Fruit fly (Drosophila melanogaster) whole organism, prepupa: Measurements from ENCODE around the gene CG42259.

Source experiments
- Blimp-1 ChIP-seq: fragments of 200-800 bp; sonication (Bioruptor generic); optimal IDR thresholded peaks from 3 replicates; lab custom pipeline; 2017; ENCODE audit warnings: missing biosample characterization, missing genetic modification characterization, mild to moderate bottlenecking, moderate library complexity, missing genetic modification reagents
- CG10631 ChIP-seq: fragments of 200-800 bp; sonication (Bioruptor generic); optimal IDR thresholded peaks from 2 replicates; lab custom pipeline; 2016; ENCODE audit warnings: missing biosample characterization, missing genetic modification characterization
- CG10669 ChIP-seq: fragments of 200-800 bp; sonication (Bioruptor generic); optimal IDR thresholded peaks from 3 replicates; lab custom pipeline; 2018; ENCODE audit warnings: missing biosample characterization, mild to moderate bottlenecking, missing genetic modification characterization, moderate library complexity
- CG11762 ChIP-seq: fragments of 200-800 bp; sonication (Bioruptor generic); optimal IDR thresholded peaks from 3 replicates; lab custom pipeline; 2016; ENCODE audit warnings: missing biosample characterization, missing genetic modification characterization; ENCODE audit not compliant: insufficient read depth
- CG11902 ChIP-seq: fragments of 200-800 bp; sonication (Bioruptor generic); optimal IDR thresholded peaks from 3 replicates; lab custom pipeline; 2016; ENCODE audit warnings: missing biosample characterization, missing genetic modification characterization
- CG15336 ChIP-seq: fragments of 200-800 bp; sonication (Bioruptor generic); IDR thresholded peaks from 2 replicates; pipeline ENCODE4 v1.3.6; 2022; ENCODE audit warnings: missing biosample characterization, missing genetic modification characterization
- CG1621 ChIP-seq: fragments of 200-800 bp; sonication (Bioruptor generic); optimal IDR thresholded peaks from 3 replicates; lab custom pipeline; 2018; ENCODE audit warnings: missing biosample characterization, mild to moderate bottlenecking, missing genetic modification characterization
- CG16779 ChIP-seq: fragments of 200-800 bp; sonication (Bioruptor generic); optimal IDR thresholded peaks from 3 replicates; lab custom pipeline; 2017; ENCODE audit warnings: missing biosample characterization, mild to moderate bottlenecking, missing genetic modification characterization
- CG3032 ChIP-seq: fragments of 200-800 bp; optimal IDR thresholded peaks from 2 replicates; lab custom pipeline; 2019; ENCODE audit warnings: missing biosample characterization, mild to moderate bottlenecking, missing genetic modification characterization, moderate library complexity
- CG31627 ChIP-seq: fragments of 200-800 bp; sonication (Bioruptor generic); optimal IDR thresholded peaks from 3 replicates; lab custom pipeline; 2016; ENCODE audit warnings: missing biosample characterization, missing genetic modification characterization
- CG4318 ChIP-seq: fragments of 200-800 bp; sonication (Bioruptor generic); optimal IDR thresholded peaks from 3 replicates; lab custom pipeline; 2017; ENCODE audit warnings: missing biosample characterization, mild to moderate bottlenecking, missing genetic modification characterization
- CG6276 ChIP-seq: fragments of 200-800 bp; sonication (Bioruptor generic); optimal IDR thresholded peaks from 2 replicates; lab custom pipeline; 2017; ENCODE audit warnings: missing biosample characterization, mild to moderate bottlenecking, missing genetic modification characterization
- CG6808 ChIP-seq: fragments of 200-800 bp; sonication (Bioruptor generic); optimal IDR thresholded peaks from 3 replicates; lab custom pipeline; 2017; ENCODE audit warnings: missing biosample characterization, missing genetic modification characterization, mild to moderate bottlenecking, moderate library complexity, missing genetic modification reagents
- CG6854 ChIP-seq: fragments of 200-800 bp; sonication (Bioruptor generic); optimal IDR thresholded peaks from 2 replicates; lab custom pipeline; 2017; ENCODE audit warnings: missing biosample characterization, mild to moderate bottlenecking, missing genetic modification characterization
- CG7368 ChIP-seq: fragments of 200-800 bp; sonication (Bioruptor generic); optimal IDR thresholded peaks from 3 replicates; lab custom pipeline; 2016; ENCODE audit warnings: missing biosample characterization, missing genetic modification characterization
- CG8119 ChIP-seq: fragments of 200-800 bp; sonication (Bioruptor generic); IDR thresholded peaks from 3 replicates; pipeline ENCODE4 v1.3.6; 2022; ENCODE audit warnings: missing biosample characterization, missing genetic modification characterization
- CG8319 ChIP-seq: fragments of 200-800 bp; sonication (Bioruptor generic); optimal IDR thresholded peaks from 3 replicates; lab custom pipeline; 2016; ENCODE audit warnings: missing biosample characterization, missing genetic modification characterization
- CG9139 ChIP-seq: fragments of 200-800 bp; sonication (Bioruptor generic); optimal IDR thresholded peaks from 3 replicates; lab custom pipeline; 2017; ENCODE audit warnings: missing biosample characterization, mild to moderate bottlenecking, missing genetic modification characterization
- Eip75B ChIP-seq: fragments of 200-800 bp; sonication (Bioruptor generic); optimal IDR thresholded peaks from 3 replicates; lab custom pipeline; 2016; ENCODE audit warnings: missing biosample characterization, missing genetic modification characterization
- Eip78C ChIP-seq: fragments of 200-800 bp; sonication (Bioruptor generic); peaks from one replicate; lab custom pipeline; 2016; ENCODE audit warnings: missing biosample characterization, missing genetic modification characterization
- Ets21C ChIP-seq: fragments of 200-800 bp; sonication (Bioruptor generic); optimal IDR thresholded peaks from 3 replicates; lab custom pipeline; 2016; ENCODE audit warnings: missing biosample characterization, missing genetic modification characterization
- Ets96B ChIP-seq: fragments of 200-800 bp; optimal IDR thresholded peaks from 2 replicates; lab custom pipeline; 2019; ENCODE audit warnings: missing biosample characterization, mild to moderate bottlenecking, missing genetic modification characterization, moderate library complexity
- Gug ChIP-seq: fragments of 200-800 bp; sonication (Bioruptor generic); IDR thresholded peaks from 2 replicates; pipeline ENCODE4 v1.3.6; 2022; ENCODE audit warnings: missing biosample characterization, missing genetic modification characterization
- Hr4 ChIP-seq: fragments of 200-800 bp; sonication (Bioruptor generic); optimal IDR thresholded peaks from 3 replicates; lab custom pipeline; 2016; ENCODE audit warnings: missing biosample characterization, missing genetic modification characterization
- Lpt ChIP-seq: fragments of 200-800 bp; sonication (Bioruptor generic); optimal IDR thresholded peaks from 3 replicates; lab custom pipeline; 2016; ENCODE audit warnings: missing biosample characterization, missing genetic modification characterization
- Met ChIP-seq: fragments of 200-800 bp; sonication (Bioruptor generic); optimal IDR thresholded peaks from 3 replicates; lab custom pipeline; 2016; ENCODE audit warnings: missing biosample characterization, missing genetic modification characterization
- OdsH ChIP-seq: fragments of 200-800 bp; sonication (Bioruptor generic); optimal IDR thresholded peaks from 3 replicates; lab custom pipeline; 2016; ENCODE audit warnings: missing biosample characterization, missing genetic modification characterization
- Smox ChIP-seq: fragments of 200-800 bp; sonication (Bioruptor generic); optimal IDR thresholded peaks from 3 replicates; lab custom pipeline; 2016; ENCODE audit warnings: missing biosample characterization, missing genetic modification characterization
- Sox102F ChIP-seq: fragments of 200-800 bp; sonication (Bioruptor generic); optimal IDR thresholded peaks from 2 replicates; lab custom pipeline; 2016; ENCODE audit warnings: missing biosample characterization, mild to moderate bottlenecking, missing genetic modification characterization
- acj6 ChIP-seq: fragments of 200-800 bp; sonication (Bioruptor generic); optimal IDR thresholded peaks from 3 replicates; lab custom pipeline; 2016; ENCODE audit warnings: missing biosample characterization, missing genetic modification characterization
- cyc ChIP-seq: fragments of 200-800 bp; sonication (Bioruptor generic); optimal IDR thresholded peaks from 3 replicates; lab custom pipeline; 2016; ENCODE audit warnings: missing biosample characterization, missing genetic modification characterization
- dac ChIP-seq: fragments of 200-800 bp; sonication (Bioruptor generic); optimal IDR thresholded peaks from 2 replicates; lab custom pipeline; 2017; ENCODE audit warnings: missing biosample characterization, mild to moderate bottlenecking, missing genetic modification characterization
- dsx ChIP-seq: fragments of 200-800 bp; optimal IDR thresholded peaks from 3 replicates; lab custom pipeline; 2019; ENCODE audit warnings: missing biosample characterization, mild to moderate bottlenecking, missing genetic modification characterization, moderate library complexity; ENCODE audit not compliant: poor library complexity, severe bottlenecking
- eg ChIP-seq: fragments of 200-800 bp; sonication (Bioruptor generic); IDR thresholded peaks from 3 replicates; pipeline ENCODE4 v1.3.6; 2022; ENCODE audit warnings: missing biosample characterization, missing genetic modification characterization
- fd59A ChIP-seq: fragments of 200-800 bp; sonication (Bioruptor generic); optimal IDR thresholded peaks from 2 replicates; lab custom pipeline; 2017; ENCODE audit warnings: missing biosample characterization, mild to moderate bottlenecking, missing genetic modification characterization, missing genetic modification reagents
- fkh ChIP-seq: fragments of 200-800 bp; sonication (Bioruptor generic); optimal IDR thresholded peaks from 3 replicates; lab custom pipeline; 2017; ENCODE audit warnings: missing biosample characterization, mild to moderate bottlenecking, missing genetic modification characterization, moderate library complexity
- lz ChIP-seq: fragments of 200-800 bp; sonication (Bioruptor generic); optimal IDR thresholded peaks from 3 replicates; lab custom pipeline; 2016; ENCODE audit warnings: missing biosample characterization, missing genetic modification characterization
- spab ChIP-seq: fragments of 200-800 bp; sonication (Bioruptor generic); optimal IDR thresholded peaks from 2 replicates; lab custom pipeline; 2017; ENCODE audit warnings: missing biosample characterization, mild to moderate bottlenecking, missing genetic modification characterization, missing genetic modification reagents
- ss ChIP-seq, 2 experiments: fragments of 200-800 bp; sonication (Bioruptor generic); optimal IDR thresholded peaks; 2 replicates in 1 of 2; 3 replicates in 1 of 2; lab custom pipeline; 2017 to 2018; ENCODE audit warnings: mild to moderate bottlenecking in 2 of 2, missing biosample characterization in 2 of 2, missing genetic modification characterization in 2 of 2, moderate library complexity in 1 of 2
- svp ChIP-seq: fragments of 200-800 bp; sonication (Bioruptor generic); peaks from one replicate; lab custom pipeline; 2016; ENCODE audit warnings: missing biosample characterization, missing genetic modification characterization
- topi ChIP-seq: fragments of 200-800 bp; sonication (Bioruptor generic); optimal IDR thresholded peaks from 3 replicates; lab custom pipeline; 2016; ENCODE audit warnings: missing biosample characterization, missing genetic modification characterization
- vri ChIP-seq: fragments of 200-800 bp; sonication (Bioruptor generic); optimal IDR thresholded peaks from 3 replicates; lab custom pipeline; 2016; ENCODE audit warnings: missing biosample characterization, mild to moderate bottlenecking, missing genetic modification characterization

CG42259 gene

dm6 chrX:1041407-1042038 is 4.5 kb upstream of the CG42259 start (continued):
- TF ChIP-seq OdsH (GFP tag; lab: Kevin White, UChicago) (peak; percentile 26), eg (peak; percentile 62), Gug (peak; percentile 43; the same call in 1 of the 2 replicates), CG16779 (tag; lab: Kevin White, UChicago) (no peak), fd59A (GFP tag; lab: Kevin White, UChicago) (no peak), spab (GFP tag; lab: Kevin White, UChicago) (no peak), ss (GFP tag; optimal IDR thresholded peaks at IDR 0.05; lab: Kevin White, UChicago) (no peak), CG6854 (GFP tag; lab: Kevin White, UChicago) (no peak), lz (GFP tag; lab: Kevin White, UChicago) (peak; percentile 43), dsx (no peak), CG8319 (GFP tag; lab: Kevin White, UChicago) (no peak), Ets21C (GFP tag; lab: Kevin White, UChicago) (no peak), CG6808 (GFP tag; lab: Kevin White, UChicago) (no peak), Eip75B (GFP tag; lab: Kevin White, UChicago) (peak; percentile 30)

dm6 chrX:1047695-1048094 is 1.7 kb downstream of the CG42259 start:
- TF ChIP-seq eg (0 out of 3 replicates have a peak, but pooled peaks have one; percentile 21), CG3032 (tag; lab: Kevin White, UChicago) (no peak), acj6 (no peak), dac (GFP tag; lab: Kevin White, UChicago) (no peak), cyc (no peak), dsx (no peak), vri (no peak), fkh (GFP tag; lab: Kevin White, UChicago) (peak; percentile 21), Lpt (GFP tag; lab: Kevin White, UChicago) (no peak)

dm6 chrX:1050617-1051250 is 4.7 kb downstream of the CG42259 start:
- no peak for TF ChIP-seq Hr4 (GFP tag; lab: Kevin White, UChicago)
- no peak for TF ChIP-seq CG11762

- TF ChIP-seq Smox (GFP tag; lab: Kevin White, UChicago): no peak
- 0 out of 2 replicates have a peak, but pooled peaks have one; percentile 10 for TF ChIP-seq CG15336
- no peak for TF ChIP-seq CG10631 (GFP tag; lab: Kevin White, UChicago)
- TF ChIP-seq CG3032 (tag; lab: Kevin White, UChicago): no peak
- no peak for TF ChIP-seq Ets96B (tag; lab: Kevin White, UChicago)
- no peak for TF ChIP-seq CG10669
- TF ChIP-seq CG7368 (GFP tag; lab: Kevin White, UChicago): no peak
- TF ChIP-seq acj6: no peak
- TF ChIP-seq CG31627 (GFP tag; lab: Kevin White, UChicago): no peak
- TF ChIP-seq dsx: no peak
- no peak for TF ChIP-seq CG6808 (GFP tag; lab: Kevin White, UChicago)
- TF ChIP-seq fkh (GFP tag; lab: Kevin White, UChicago): peak; percentile 20
- TF ChIP-seq Gug: no peak
- peak; percentile 55 for TF ChIP-seq vri
- TF ChIP-seq CG8119: no peak
- no peak for TF ChIP-seq CG6854 (GFP tag; lab: Kevin White, UChicago)
- no peak for TF ChIP-seq cyc
- no peak for TF ChIP-seq CG8319 (GFP tag; lab: Kevin White, UChicago)
- no peak for TF ChIP-seq CG1621 (tag; lab: Kevin White, UChicago)
- TF ChIP-seq CG16779 (tag; lab: Kevin White, UChicago): peak; percentile 1
- TF ChIP-seq CG4318 (GFP tag; lab: Kevin White, UChicago): no peak
- TF ChIP-seq Eip78C (GFP tag; lab: Kevin White, UChicago): peak; percentile 30
- no peak for TF ChIP-seq Sox102F
- no peak for TF ChIP-seq eg
- TF ChIP-seq Met (GFP tag; lab: Kevin White, UChicago): no peak
- no peak for TF ChIP-seq spab (GFP tag; lab: Kevin White, UChicago)
- no peak for TF ChIP-seq OdsH (GFP tag; lab: Kevin White, UChicago)
- no peak for TF ChIP-seq Blimp-1
- no peak for TF ChIP-seq topi
- TF ChIP-seq CG9139: no peak
- TF ChIP-seq CG6276 (GFP tag; lab: Kevin White, UChicago): no peak
- no peak for TF ChIP-seq CG11902 (GFP tag; lab: Kevin White, UChicago)
- TF ChIP-seq Eip75B (GFP tag; lab: Kevin White, UChicago): no peak
- TF ChIP-seq svp (GFP tag; lab: Kevin White, UChicago): peak; percentile 98
Observed at dm6 chrX:1051251-1051629, 5.2 kb downstream of the CG42259 start, which contains the start of gene CG14629. Gene CG14629 (plus strand): TSS chrX:1051525.
